Worm (Caenorhabditis elegans) whole organism, L3 larva: ENCODE results near the gene rbx-1.

Source experiments
- R02D3.7 ChIP-seq: fragments of 150-350 bp; optimal IDR thresholded peaks from 2 replicates; lab custom pipeline; 2014; ENCODE audit warnings: missing biosample characterization, missing genetic modification characterization
- ZK546.5 ChIP-seq: sonication (generic microtip); optimal IDR thresholded peaks from 2 replicates; lab custom pipeline; 2017; ENCODE audit warnings: missing biosample characterization, missing genetic modification characterization
- aly-2 ChIP-seq: fragments of 150-350 bp; optimal IDR thresholded peaks from 2 replicates; lab custom pipeline; 2014; ENCODE audit warnings: missing biosample characterization, missing genetic modification characterization
- ama-1 ChIP-seq: fragments of 150-350 bp; optimal IDR thresholded peaks from 2 replicates; lab custom pipeline; 2018
- ceh-16 ChIP-seq: sonication (generic microtip); optimal IDR thresholded peaks from 2 replicates; lab custom pipeline; 2017; ENCODE audit warnings: missing biosample characterization, missing genetic modification characterization
- ceh-82 ChIP-seq: fragments of 150-350 bp; optimal IDR thresholded peaks from 2 replicates; lab custom pipeline; 2014; ENCODE audit warnings: missing biosample characterization, missing genetic modification characterization
- daf-12 ChIP-seq: fragments of 150-350 bp; optimal IDR thresholded peaks from 2 replicates; lab custom pipeline; 2014; ENCODE audit warnings: missing biosample characterization, missing genetic modification reagents, missing genetic modification characterization
- egl-27 ChIP-seq: sonication (generic microtip); optimal IDR thresholded peaks from 4 replicates; lab custom pipeline; 2017; ENCODE audit warnings: missing biosample characterization, missing genetic modification reagents, missing genetic modification characterization
- egl-5 ChIP-seq: fragments of 150-350 bp; optimal IDR thresholded peaks from 2 replicates; lab custom pipeline; 2017; ENCODE audit warnings: missing biosample characterization, missing genetic modification reagents, missing genetic modification characterization, inconsistent platforms
- elt-1 ChIP-seq: fragments of 150-350 bp; optimal IDR thresholded peaks from 2 replicates; lab custom pipeline; 2014; ENCODE audit warnings: missing biosample characterization, missing genetic modification characterization
- elt-2 ChIP-seq: sonication (generic microtip); optimal IDR thresholded peaks from 2 replicates; lab custom pipeline; 2016; ENCODE audit warnings: missing genetic modification reagents, mild to moderate bottlenecking, missing genetic modification characterization, missing compliant biosample characterization
- eor-1 ChIP-seq, 2 experiments: fragments of 150-350 bp; optimal IDR thresholded peaks; 2 replicates each; lab custom pipeline; 2014 to 2018; ENCODE audit warnings: missing biosample characterization in 2 of 2, missing genetic modification characterization in 2 of 2
- fkh-10 ChIP-seq: sonication (generic microtip); optimal IDR thresholded peaks from 2 replicates; lab custom pipeline; 2017; ENCODE audit warnings: missing biosample characterization, missing genetic modification reagents, missing genetic modification characterization
- fkh-2 ChIP-seq: fragments of 150-350 bp; optimal IDR thresholded peaks from 2 replicates; lab custom pipeline; 2014; ENCODE audit warnings: missing biosample characterization, missing genetic modification reagents, missing genetic modification characterization
- hmg-11 ChIP-seq: sonication (generic microtip); optimal IDR thresholded peaks from 2 replicates; lab custom pipeline; 2016; ENCODE audit warnings: missing genetic modification characterization, missing compliant biosample characterization
- jun-1 ChIP-seq: fragments of 150-350 bp; optimal IDR thresholded peaks from 2 replicates; lab custom pipeline; 2014; ENCODE audit warnings: missing biosample characterization, missing genetic modification reagents, missing genetic modification characterization
- lin-15B ChIP-seq: fragments of 150-350 bp; optimal IDR thresholded peaks from 2 replicates; lab custom pipeline; 2014; ENCODE audit warnings: missing biosample characterization, missing genetic modification characterization
- lin-39 ChIP-seq: fragments of 150-350 bp; optimal IDR thresholded peaks from 2 replicates; lab custom pipeline; 2018; ENCODE audit warnings: missing biosample characterization, missing genetic modification reagents, missing genetic modification characterization
- lsy-12 ChIP-seq: sonication (generic microtip); optimal IDR thresholded peaks from 2 replicates; lab custom pipeline; 2016; ENCODE audit warnings: mild to moderate bottlenecking, missing genetic modification characterization, missing compliant biosample characterization
- mdl-1 ChIP-seq: fragments of 150-350 bp; optimal IDR thresholded peaks from 2 replicates; lab custom pipeline; 2014; ENCODE audit warnings: missing biosample characterization, missing genetic modification characterization
- mml-1 ChIP-seq: fragments of 150-350 bp; sonication (generic microtip); optimal IDR thresholded peaks from 3 replicates; lab custom pipeline; 2014; ENCODE audit warnings: missing biosample characterization, missing genetic modification characterization
- nfya-1 ChIP-seq: sonication (generic microtip); optimal IDR thresholded peaks from 2 replicates; lab custom pipeline; 2017; ENCODE audit warnings: missing genetic modification characterization, mild to moderate bottlenecking, missing compliant biosample characterization, antibody characterized with exemption, moderate library complexity; ENCODE audit not compliant: insufficient read depth
- nhr-11 ChIP-seq: fragments of 150-350 bp; optimal IDR thresholded peaks from 2 replicates; lab custom pipeline; 2014; ENCODE audit warnings: missing biosample characterization, missing genetic modification characterization
- nhr-12 ChIP-seq: fragments of 150-350 bp; optimal IDR thresholded peaks from 2 replicates; lab custom pipeline; 2014; ENCODE audit warnings: missing biosample characterization, missing genetic modification characterization
- nhr-23 ChIP-seq: fragments of 150-350 bp; optimal IDR thresholded peaks from 2 replicates; lab custom pipeline; 2014; ENCODE audit warnings: missing biosample characterization, missing genetic modification reagents, missing genetic modification characterization
- nhr-25 ChIP-seq: sonication (generic microtip); optimal IDR thresholded peaks from 2 replicates; lab custom pipeline; 2017; ENCODE audit warnings: missing biosample characterization, missing genetic modification characterization
- nhr-28 ChIP-seq: fragments of 150-350 bp; optimal IDR thresholded peaks from 2 replicates; lab custom pipeline; 2014; ENCODE audit warnings: missing biosample characterization, missing genetic modification characterization
- nhr-43 ChIP-seq: sonication (generic microtip); optimal IDR thresholded peaks from 2 replicates; lab custom pipeline; 2016; ENCODE audit warnings: mild to moderate bottlenecking, missing genetic modification characterization, missing compliant biosample characterization; ENCODE audit not compliant: poor library complexity, severe bottlenecking
- nhr-67 ChIP-seq: fragments of 150-350 bp; optimal IDR thresholded peaks from 2 replicates; lab custom pipeline; 2014; ENCODE audit warnings: missing biosample characterization, missing genetic modification characterization
- nhr-76 ChIP-seq: fragments of 150-350 bp; sonication (generic microtip); optimal IDR thresholded peaks from 5 replicates; lab custom pipeline; 2014; ENCODE audit warnings: missing biosample characterization, missing genetic modification characterization
- nhr-77 ChIP-seq: fragments of 150-350 bp; optimal IDR thresholded peaks from 2 replicates; lab custom pipeline; 2014; ENCODE audit warnings: missing biosample characterization, missing genetic modification characterization
- pha-4 ChIP-seq: fragments of 150-350 bp; optimal IDR thresholded peaks from 2 replicates; lab custom pipeline; 2014; ENCODE audit warnings: missing biosample characterization, missing genetic modification reagents, missing genetic modification characterization
- pqm-1 ChIP-seq: fragments of 150-350 bp; optimal IDR thresholded peaks from 2 replicates; lab custom pipeline; 2017; ENCODE audit warnings: missing biosample characterization, missing genetic modification characterization, inconsistent platforms
- sea-2 ChIP-seq: fragments of 150-350 bp; sonication (generic microtip); optimal IDR thresholded peaks from 4 replicates; lab custom pipeline; 2014; ENCODE audit warnings: missing biosample characterization, missing genetic modification reagents, missing genetic modification characterization
- skn-1 ChIP-seq: fragments of 150-350 bp; optimal IDR thresholded peaks from 2 replicates; lab custom pipeline; 2014; ENCODE audit warnings: missing biosample characterization, missing genetic modification characterization
- snpc-4 ChIP-seq: fragments of 150-350 bp; optimal IDR thresholded peaks from 2 replicates; lab custom pipeline; 2014; ENCODE audit warnings: missing biosample characterization, missing genetic modification characterization
- tbx-2 ChIP-seq: sonication (generic microtip); optimal IDR thresholded peaks from 2 replicates; lab custom pipeline; 2016; ENCODE audit warnings: mild to moderate bottlenecking, missing genetic modification characterization, missing compliant biosample characterization
- unc-62 ChIP-seq: fragments of 150-350 bp; sonication (generic microtip); optimal IDR thresholded peaks from 4 replicates; lab custom pipeline; 2014; ENCODE audit warnings: missing biosample characterization, missing genetic modification reagents, missing genetic modification characterization
- zag-1 ChIP-seq: fragments of 150-350 bp; optimal IDR thresholded peaks from 2 replicates; lab custom pipeline; 2014; ENCODE audit warnings: missing biosample characterization, missing genetic modification characterization
- ztf-11 ChIP-seq: fragments of 150-350 bp; optimal IDR thresholded peaks from 2 replicates; lab custom pipeline; 2014; ENCODE audit warnings: missing biosample characterization, missing genetic modification characterization
- ztf-4 ChIP-seq: fragments of 150-350 bp; optimal IDR thresholded peaks from 2 replicates; lab custom pipeline; 2014; ENCODE audit warnings: missing biosample characterization, missing genetic modification characterization

rbx-1 gene

DNA sequence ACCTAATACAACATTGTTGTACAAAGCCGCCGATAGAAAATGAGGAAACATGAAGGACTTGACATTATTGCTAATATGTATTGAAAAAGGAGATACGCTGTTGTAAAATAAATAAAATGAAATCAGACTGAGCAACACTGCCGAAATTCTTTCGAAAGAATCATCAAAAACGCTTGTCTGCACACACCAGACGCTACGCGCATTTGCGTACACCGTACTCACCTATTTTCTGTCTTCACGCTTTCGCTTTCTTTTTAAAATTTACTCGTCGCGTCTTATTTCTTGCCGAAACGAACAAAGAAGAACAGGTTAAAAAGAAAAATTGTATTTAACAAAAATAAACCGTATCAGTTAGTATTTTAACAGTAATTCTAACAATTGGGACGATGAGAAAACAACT is 406 bp upstream of the rbx-1 start:
- no peak for TF ChIP-seq fkh-2 (tag; lab: Kevin White, UChicago)
- no peak for TF ChIP-seq ZK546.5 (tag; lab: Kevin White, UChicago)
- TF ChIP-seq elt-1 (tag; lab: Kevin White, UChicago): no peak
- no peak for TF ChIP-seq tbx-2 (tag; lab: Kevin White, UChicago)
- TF ChIP-seq snpc-4 (tag; lab: Kevin White, UChicago): peak; percentile 18
- no peak for TF ChIP-seq nhr-77 (tag; lab: Kevin White, UChicago)
- no peak for TF ChIP-seq nhr-28 (tag; lab: Kevin White, UChicago)
- TF ChIP-seq R02D3.7 (tag; lab: Kevin White, UChicago): no peak
- TF ChIP-seq ceh-82 (tag; lab: Kevin White, UChicago): no peak
- peak; percentile 41 for TF ChIP-seq lin-15B (tag; lab: Kevin White, UChicago)
- no peak for TF ChIP-seq nfya-1 (tag; lab: Kevin White, UChicago)
- no peak for TF ChIP-seq jun-1 (tag; lab: Kevin White, UChicago)
- no peak for TF ChIP-seq sea-2 (GFP tag; lab: Kevin White, UChicago)
- TF ChIP-seq lin-39: no peak
- TF ChIP-seq elt-2: peak; percentile 11
- TF ChIP-seq unc-62 (GFP tag; lab: Kevin White, UChicago): no peak
- TF ChIP-seq nhr-12 (tag; lab: Kevin White, UChicago): no peak
- peak; percentile 72 for TF ChIP-seq hmg-11 (tag; lab: Kevin White, UChicago)
- no peak for TF ChIP-seq nhr-76 (tag; lab: Kevin White, UChicago)
- peak; percentile 51 for TF ChIP-seq nhr-25 (tag; lab: Kevin White, UChicago)
- no peak for TF ChIP-seq egl-5 (tag; lab: Kevin White, UChicago)
- no peak for TF ChIP-seq mdl-1
- TF ChIP-seq egl-27 (tag; lab: Kevin White, UChicago): no peak
- no peak for TF ChIP-seq daf-12 (tag; lab: Kevin White, UChicago)
- no peak for TF ChIP-seq pqm-1 (tag; lab: Kevin White, UChicago)
- peak; percentile 22 for TF ChIP-seq skn-1 (tag; lab: Kevin White, UChicago)
- peak; percentile 15 for TF ChIP-seq lsy-12 (tag; lab: Kevin White, UChicago)
- TF ChIP-seq fkh-10 (GFP tag; lab: Kevin White, UChicago): no peak
- no peak for TF ChIP-seq ama-1
- no peak for TF ChIP-seq zag-1 (tag; lab: Kevin White, UChicago)
- no peak for TF ChIP-seq eor-1 (tag; optimal IDR thresholded peaks at IDR 0.05; lab: Kevin White, UChicago)
- no peak for TF ChIP-seq nhr-43
- peak; percentile 57 for TF ChIP-seq pha-4 (tag; lab: Kevin White, UChicago)
- TF ChIP-seq nhr-67 (tag; lab: Kevin White, UChicago): no peak
- no peak for TF ChIP-seq ztf-11 (tag; lab: Kevin White, UChicago)
- TF ChIP-seq mml-1: no peak
- peak; percentile 41 for TF ChIP-seq nhr-23 (tag; lab: Kevin White, UChicago)
- no peak for TF ChIP-seq aly-2 (tag; lab: Kevin White, UChicago)
- TF ChIP-seq ztf-4 (tag; lab: Kevin White, UChicago): no peak
- no peak for TF ChIP-seq ceh-16 (tag; lab: Kevin White, UChicago)

DNA sequence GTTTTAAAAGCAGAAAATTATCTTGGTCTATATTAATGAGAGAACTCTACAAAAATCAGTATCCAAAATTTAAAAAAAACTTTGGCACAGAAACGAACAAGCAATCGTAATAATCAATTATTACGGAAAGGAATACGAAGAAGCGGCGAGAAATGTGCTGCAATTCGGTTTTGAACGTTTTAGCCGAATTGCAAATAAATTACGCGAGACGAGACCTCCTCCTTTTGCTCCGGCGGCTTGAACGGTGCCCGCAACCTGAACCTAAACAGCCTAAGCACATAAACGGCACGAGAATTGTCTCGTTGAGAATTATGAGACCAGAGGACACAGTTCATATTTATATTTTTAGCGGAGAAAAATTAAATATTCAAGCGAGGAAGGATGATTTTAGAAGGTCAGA is 958 bp downstream of the rbx-1 start:
- no peak for TF ChIP-seq aly-2 (tag; lab: Kevin White, UChicago)
- TF ChIP-seq mdl-1: no peak
- peak; percentile 32 for TF ChIP-seq ama-1
- no peak for TF ChIP-seq ceh-82 (tag; lab: Kevin White, UChicago)
- no peak for TF ChIP-seq pha-4 (tag; lab: Kevin White, UChicago)
- TF ChIP-seq daf-12 (tag; lab: Kevin White, UChicago): no peak
- TF ChIP-seq lin-39: no peak
- TF ChIP-seq ceh-16 (tag; lab: Kevin White, UChicago): no peak
- TF ChIP-seq nhr-11 (tag; lab: Kevin White, UChicago): no peak

DNA sequence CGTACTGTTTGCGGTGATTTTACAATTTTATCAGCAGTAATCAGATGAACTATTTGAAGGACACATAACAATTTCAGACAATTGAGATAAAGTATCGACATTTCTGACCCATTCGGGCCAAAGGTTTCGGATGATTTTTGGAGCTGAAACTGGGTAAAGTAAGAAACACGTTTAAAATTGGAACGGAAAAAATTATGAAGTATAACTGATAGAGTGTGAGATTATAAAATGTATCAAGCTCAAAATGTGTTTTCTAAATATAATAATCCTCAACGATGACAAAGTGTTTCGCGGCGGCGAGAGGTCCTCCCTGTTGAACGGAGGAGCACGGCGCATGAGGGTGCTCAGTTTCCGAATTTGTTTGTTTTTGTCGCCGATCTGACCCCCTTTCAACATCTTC is 4.8 kb downstream of the rbx-1 start, which contains the start of gene ZK287.4:
ZK287.4 (minus strand) TSS at position 101 of the 400 bp plus-strand sequence.
- TF ChIP-seq ztf-11 (tag; lab: Kevin White, UChicago) (no peak), nhr-28 (tag; lab: Kevin White, UChicago) (no peak), ceh-82 (tag; lab: Kevin White, UChicago) (no peak), tbx-2 (tag; lab: Kevin White, UChicago) (no peak), lin-39 (no peak), elt-1 (tag; lab: Kevin White, UChicago) (no peak), nhr-12 (tag; lab: Kevin White, UChicago) (no peak)
- TF ChIP-seq, all 47 proteins: peak for 0
